Fruit fly (Drosophila melanogaster) whole organism, embryonic: Measurements from ENCODE around the gene mol.

Source experiments
- Atf-2 ChIP-seq: fragments of 200-800 bp; sonication (Bioruptor generic); optimal IDR thresholded peaks from 2 replicates; lab custom pipeline; 2016; ENCODE audit warnings: missing biosample characterization, missing genetic modification characterization
- Awh ChIP-seq: fragments of 200-800 bp; sonication (Bioruptor generic); IDR thresholded peaks from 2 replicates; pipeline ENCODE4, ENCODE4 v1.3.6; 2022; ENCODE audit warnings: missing biosample characterization, missing genetic modification characterization
- CG11695 ChIP-seq: fragments of 200-800 bp; sonication (Bioruptor generic); IDR thresholded peaks from 3 replicates; pipeline ENCODE4 v1.3.6; 2022; ENCODE audit warnings: missing biosample characterization, missing genetic modification characterization
- CG12299 ChIP-seq: fragments of 200-800 bp; sonication (Bioruptor generic); optimal IDR thresholded peaks from 2 replicates; lab custom pipeline; 2018; ENCODE audit warnings: missing biosample characterization, mild to moderate bottlenecking, missing genetic modification characterization
- CG14965 ChIP-seq: fragments of 200-800 bp; sonication (Bioruptor generic); optimal IDR thresholded peaks from 2 replicates; lab custom pipeline; 2016; ENCODE audit warnings: missing biosample characterization, missing genetic modification characterization, borderline replicate concordance
- CG15011 ChIP-seq: fragments of 200-800 bp; sonication (Bioruptor generic); optimal IDR thresholded peaks from 3 replicates; lab custom pipeline; 2018; ENCODE audit warnings: missing biosample characterization, mild to moderate bottlenecking, missing genetic modification characterization
- CG17361 ChIP-seq: fragments of 200-800 bp; sonication (Bioruptor generic); IDR thresholded peaks from 3 replicates; pipeline ENCODE4 v1.3.6; 2022; ENCODE audit warnings: missing biosample characterization, missing genetic modification characterization
- CG17802 ChIP-seq: fragments of 200-800 bp; sonication (Bioruptor generic); optimal IDR thresholded peaks from 2 replicates; lab custom pipeline; 2018; ENCODE audit warnings: missing biosample characterization, mild to moderate bottlenecking, missing genetic modification characterization, moderate library complexity
- CG17829 ChIP-seq: fragments of 200-800 bp; optimal IDR thresholded peaks from 2 replicates; lab custom pipeline; 2019; ENCODE audit warnings: missing biosample characterization, mild to moderate bottlenecking, missing genetic modification characterization, moderate library complexity
- CG2678 ChIP-seq: fragments of 200-800 bp; sonication (Bioruptor generic); optimal IDR thresholded peaks from 3 replicates; lab custom pipeline; 2019; ENCODE audit warnings: missing biosample characterization, mild to moderate bottlenecking, missing genetic modification characterization, moderate library complexity
- CG3847 ChIP-seq: fragments of 200-800 bp; sonication (Bioruptor generic); IDR thresholded peaks from 2 replicates; pipeline ENCODE4 v1.3.6; 2022; ENCODE audit warnings: missing biosample characterization, missing genetic modification characterization
- CG4404 ChIP-seq: fragments of 200-800 bp; sonication (Bioruptor generic); IDR thresholded peaks from 2 replicates; pipeline ENCODE4 v1.3.6; 2022; ENCODE audit warnings: missing biosample characterization, missing genetic modification characterization
- CG4854 ChIP-seq: fragments of 200-800 bp; sonication (Bioruptor generic); optimal IDR thresholded peaks from 2 replicates; lab custom pipeline; 2016; ENCODE audit warnings: missing biosample characterization, missing genetic modification characterization, inconsistent platforms
- CG6683 ChIP-seq: fragments of 200-800 bp; sonication (Bioruptor generic); optimal IDR thresholded peaks from 2 replicates; lab custom pipeline; 2017; ENCODE audit warnings: missing biosample characterization, mild to moderate bottlenecking, missing genetic modification characterization, missing genetic modification reagents
- CG7372 ChIP-seq: fragments of 200-800 bp; sonication (Bioruptor generic); IDR thresholded peaks from 2 replicates; pipeline ENCODE4 v1.3.6; 2022; ENCODE audit warnings: missing biosample characterization, missing genetic modification characterization
- CkIIα-i1 ChIP-seq: fragments of 200-800 bp; sonication (Bioruptor generic); IDR thresholded peaks from 2 replicates; pipeline ENCODE4 v1.3.6; 2022; ENCODE audit warnings: missing biosample characterization, missing genetic modification characterization
- CrebB ChIP-seq: fragments of 200-800 bp; sonication (Bioruptor generic); optimal IDR thresholded peaks from 3 replicates; lab custom pipeline; 2018; ENCODE audit warnings: missing biosample characterization, mild to moderate bottlenecking, missing genetic modification characterization
- Eip74EF ChIP-seq, 2 experiments: fragments of 200-800 bp in 1 of 2; fragments of >200 bp in 1 of 2; sonication (Bioruptor generic) in 1 of 2; optimal IDR thresholded peaks; 2 replicates each; lab custom pipeline; 2017 to 2019; ENCODE audit warnings: missing biosample characterization in 2 of 2, missing genetic modification characterization in 2 of 2, mild to moderate bottlenecking in 1 of 2, moderate library complexity in 1 of 2
- Ets65A ChIP-seq: fragments of 200-800 bp; sonication (Bioruptor generic); peaks from one replicate; lab custom pipeline; 2016; ENCODE audit warnings: missing biosample characterization, missing genetic modification characterization
- Ets97D ChIP-seq: fragments of 200-800 bp; sonication (Bioruptor generic); optimal IDR thresholded peaks from 3 replicates; lab custom pipeline; 2016; ENCODE audit warnings: missing biosample characterization, missing genetic modification characterization
- Lpt ChIP-seq: fragments of >200 bp; optimal IDR thresholded peaks from 2 replicates; lab custom pipeline; 2018; ENCODE audit warnings: missing biosample characterization, missing genetic modification characterization
- Mrtf ChIP-seq: fragments of 200-800 bp; sonication (Bioruptor generic); IDR thresholded peaks from 3 replicates; pipeline ENCODE4 v1.3.6; 2022; ENCODE audit warnings: missing biosample characterization, missing genetic modification characterization
- PHDP ChIP-seq: fragments of 200-800 bp; sonication (Bioruptor generic); optimal IDR thresholded peaks from 3 replicates; lab custom pipeline; 2018; ENCODE audit warnings: missing biosample characterization, mild to moderate bottlenecking, missing genetic modification characterization, moderate library complexity
- Ptx1 ChIP-seq: fragments of 200-800 bp; sonication (Bioruptor generic); IDR thresholded peaks from 2 replicates; pipeline ENCODE4 v1.3.6; 2022; ENCODE audit warnings: missing biosample characterization, missing genetic modification characterization
- Rfx ChIP-seq: fragments of 200-800 bp; sonication (Bioruptor generic); IDR thresholded peaks from 2 replicates; pipeline ENCODE4 v1.3.6; 2022; ENCODE audit warnings: missing biosample characterization, missing genetic modification characterization
- Side ChIP-seq: fragments of 200-800 bp; sonication (Bioruptor generic); optimal IDR thresholded peaks from 2 replicates; lab custom pipeline; 2016; ENCODE audit warnings: missing biosample characterization, missing genetic modification characterization
- Sox102F ChIP-seq: fragments of 200-800 bp; sonication (Bioruptor generic); optimal IDR thresholded peaks from 2 replicates; lab custom pipeline; 2018; ENCODE audit warnings: missing biosample characterization, mild to moderate bottlenecking, missing genetic modification characterization, moderate library complexity
- ab ChIP-seq: fragments of 200-800 bp; sonication (Bioruptor generic); optimal IDR thresholded peaks from 2 replicates; lab custom pipeline; 2016; ENCODE audit warnings: missing biosample characterization, missing genetic modification characterization
- chinmo ChIP-seq: fragments of 200-800 bp; sonication (Bioruptor generic); IDR thresholded peaks from 4 replicates; pipeline ENCODE4 v1.3.6; 2022; ENCODE audit warnings: missing biosample characterization, missing genetic modification characterization; ENCODE audit not compliant: partially characterized antibody
- emc ChIP-seq: fragments of 200-800 bp; sonication (Bioruptor generic); optimal IDR thresholded peaks from 2 replicates; lab custom pipeline; 2016; ENCODE audit warnings: missing biosample characterization, missing genetic modification characterization
- en ChIP-seq: fragments of 200-800 bp; sonication (Bioruptor generic); optimal IDR thresholded peaks from 2 replicates; lab custom pipeline; 2016; ENCODE audit warnings: missing biosample characterization, missing genetic modification characterization
- fd96Cb ChIP-seq: fragments of 200-800 bp; sonication (Bioruptor generic); optimal IDR thresholded peaks from 2 replicates; lab custom pipeline; 2018; ENCODE audit warnings: missing biosample characterization, mild to moderate bottlenecking, missing genetic modification characterization, moderate library complexity
- gem ChIP-seq: fragments of 200-800 bp; sonication (Bioruptor generic); optimal IDR thresholded peaks from 2 replicates; lab custom pipeline; 2019; ENCODE audit warnings: missing biosample characterization, mild to moderate bottlenecking, missing genetic modification characterization, moderate library complexity
- gsb ChIP-seq: fragments of 200-800 bp; sonication (Bioruptor generic); IDR thresholded peaks from 2 replicates; pipeline ENCODE4 v1.3.6; 2022; ENCODE audit warnings: missing biosample characterization, missing genetic modification characterization
- ham ChIP-seq: fragments of 200-800 bp; sonication (Bioruptor generic); IDR thresholded peaks from 2 replicates; pipeline ENCODE4 v1.3.6; 2022; ENCODE audit warnings: missing biosample characterization, missing genetic modification characterization
- ind ChIP-seq: fragments of 200-800 bp; sonication (Bioruptor generic); optimal IDR thresholded peaks from 3 replicates; lab custom pipeline; 2016; ENCODE audit warnings: missing biosample characterization, missing genetic modification characterization
- jigr1 ChIP-seq: fragments of 200-800 bp; sonication (Bioruptor generic); IDR thresholded peaks from 3 replicates; pipeline ENCODE4 v1.3.6; 2022; ENCODE audit warnings: missing biosample characterization, missing genetic modification characterization
- ken ChIP-seq: fragments of 200-800 bp; sonication (Bioruptor generic); IDR thresholded peaks from 3 replicates; pipeline ENCODE4 v1.3.6; 2022; ENCODE audit warnings: missing biosample characterization, missing genetic modification characterization
- phol ChIP-seq: fragments of 200-800 bp; sonication (Bioruptor generic); optimal IDR thresholded peaks from 3 replicates; lab custom pipeline; 2018; ENCODE audit warnings: missing biosample characterization, mild to moderate bottlenecking, missing genetic modification characterization, moderate library complexity
- pum ChIP-seq: fragments of 200-800 bp; sonication (Bioruptor generic); optimal IDR thresholded peaks from 2 replicates; lab custom pipeline; 2016; ENCODE audit warnings: missing biosample characterization, missing genetic modification characterization
- rib ChIP-seq: fragments of 200-800 bp; sonication (Bioruptor generic); IDR thresholded peaks from 2 replicates; pipeline ENCODE4 v1.3.6; 2022; ENCODE audit warnings: missing biosample characterization, missing genetic modification characterization
- sd ChIP-seq: fragments of 200-800 bp; sonication (Bioruptor generic); optimal IDR thresholded peaks from 3 replicates; lab custom pipeline; 2018; ENCODE audit warnings: missing biosample characterization, mild to moderate bottlenecking, missing genetic modification characterization, moderate library complexity
- slbo ChIP-seq: fragments of 200-800 bp; sonication (Bioruptor generic); IDR thresholded peaks from 2 replicates; pipeline ENCODE4 v1.3.6; 2022; ENCODE audit warnings: missing biosample characterization, missing genetic modification characterization
- tna ChIP-seq: fragments of 200-800 bp; sonication (Bioruptor generic); IDR thresholded peaks from 2 replicates; pipeline ENCODE4 v1.3.6; 2022; ENCODE audit warnings: missing biosample characterization, missing genetic modification characterization; ENCODE audit not compliant: partially characterized antibody
- vvl ChIP-seq: fragments of 200-800 bp; sonication (Bioruptor generic); IDR thresholded peaks from 2 replicates; pipeline ENCODE4 v1.3.6; 2022; ENCODE audit warnings: missing biosample characterization, missing genetic modification characterization
- wor ChIP-seq: fragments of 200-800 bp; sonication (Bioruptor generic); IDR thresholded peaks from 2 replicates; pipeline ENCODE4 v1.3.6; 2022; ENCODE audit warnings: missing biosample characterization, missing genetic modification characterization
- zfh2 ChIP-seq: fragments of 200-800 bp; sonication (Bioruptor generic); optimal IDR thresholded peaks from 2 replicates; lab custom pipeline; 2016; ENCODE audit warnings: missing biosample characterization, missing genetic modification characterization

The mol gene

DNA sequence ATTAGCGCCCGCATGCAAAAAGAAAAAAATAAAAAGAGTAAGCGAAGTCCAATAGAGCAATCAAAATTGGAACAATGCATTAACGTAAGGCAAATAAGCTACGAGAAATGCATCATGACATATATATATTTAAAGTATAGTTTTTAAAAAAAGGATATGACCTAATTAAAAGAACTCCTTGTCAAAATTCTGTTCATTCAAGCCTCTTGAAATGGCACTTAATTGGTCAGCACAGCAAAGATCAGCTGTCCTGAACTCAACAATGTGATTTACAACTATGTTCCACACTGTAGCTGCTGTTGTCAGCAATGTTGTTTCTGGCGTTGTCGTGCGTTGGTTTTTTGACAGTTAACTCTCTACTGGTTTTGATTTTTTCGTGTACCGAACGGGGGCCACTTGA, 4.5 kb upstream of the mol start (continued):
- TF ChIP-seq CG11695 (GFP tag; lab: Robert Waterston, UW), result peak; percentile 74
- no peak for TF ChIP-seq ab (GFP tag; lab: Kevin White, UChicago)
- TF ChIP-seq slbo, result peak; percentile 28; the same call in 1 of the 2 replicates
- peak; percentile 37 for TF ChIP-seq CG2678 (tag; lab: Kevin White, UChicago)
- peak; percentile 28; the same call in 1 of the 2 replicates for TF ChIP-seq Ptx1 (GFP tag; lab: Robert Waterston, UW)
- no peak for TF ChIP-seq CrebB (tag; lab: Kevin White, UChicago)
- TF ChIP-seq ind (GFP tag; lab: Kevin White, UChicago), result peak; percentile 12
- TF ChIP-seq tna, result no peak
- TF ChIP-seq CG17802 (tag; lab: Kevin White, UChicago), result no peak
- TF ChIP-seq gem (tag; lab: Kevin White, UChicago), result peak; percentile 20
- TF ChIP-seq pum (GFP tag; lab: Kevin White, UChicago), result no peak
- peak; percentile 8 for TF ChIP-seq Sox102F (GFP tag; lab: Kevin White, UChicago)
- no peak for TF ChIP-seq CG4854 (GFP tag; lab: Kevin White, UChicago)
- TF ChIP-seq Side (GFP tag; lab: Kevin White, UChicago), result no peak

DNA sequence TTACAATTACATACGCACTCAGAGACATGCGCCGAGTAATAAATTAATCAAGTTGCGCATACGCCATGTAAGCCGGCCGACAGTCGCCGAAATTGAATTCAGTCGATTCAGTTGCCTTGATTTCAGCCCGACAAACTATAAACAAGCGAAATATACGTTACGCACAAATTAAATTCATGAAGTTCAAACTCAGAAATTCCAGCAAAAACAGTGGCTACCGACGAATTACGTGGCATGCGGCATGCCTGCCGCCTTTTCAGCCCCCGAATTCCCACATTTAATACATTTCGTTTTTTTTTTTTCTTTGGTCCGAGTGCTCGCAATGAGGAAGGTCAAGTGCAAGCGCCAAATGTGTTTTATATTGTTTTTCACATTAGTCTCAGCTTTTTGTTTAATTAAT, 3.0 kb upstream of the mol start:
- peak; percentile 3 for TF ChIP-seq Ets65A (GFP tag; lab: Kevin White, UChicago)
- TF ChIP-seq CkIIα-i1 (GFP tag; lab: Robert Waterston, UW), result no peak
- TF ChIP-seq slbo, result no peak
- TF ChIP-seq en, result no peak
- TF ChIP-seq CG17361 (GFP tag; lab: Robert Waterston, UW), result no peak
- TF ChIP-seq rib (GFP tag; lab: Robert Waterston, UW), result 0 out of 2 replicates have a peak, but pooled peaks have one; percentile 18
- TF ChIP-seq vvl (GFP tag; lab: Robert Waterston, UW), result 0 out of 2 replicates have a peak, but pooled peaks have one; percentile 20
- TF ChIP-seq chinmo, result 0 out of 4 replicates have a peak, but pooled peaks have one; percentile 67
- no peak for TF ChIP-seq gsb (GFP tag; lab: Robert Waterston, UW)
- TF ChIP-seq sd (tag; lab: Kevin White, UChicago), result peak; percentile 78
- no peak for TF ChIP-seq PHDP (tag; lab: Kevin White, UChicago)
- TF ChIP-seq ham (GFP tag; lab: Robert Waterston, UW), result no peak
- TF ChIP-seq jigr1 (GFP tag; lab: Robert Waterston, UW), result no peak
- no peak for TF ChIP-seq CG3847 (GFP tag; lab: Robert Waterston, UW)
- 0 out of 2 replicates have a peak, but pooled peaks have one; percentile 15 for TF ChIP-seq CG7372 (GFP tag; lab: Robert Waterston, UW)

DNA sequence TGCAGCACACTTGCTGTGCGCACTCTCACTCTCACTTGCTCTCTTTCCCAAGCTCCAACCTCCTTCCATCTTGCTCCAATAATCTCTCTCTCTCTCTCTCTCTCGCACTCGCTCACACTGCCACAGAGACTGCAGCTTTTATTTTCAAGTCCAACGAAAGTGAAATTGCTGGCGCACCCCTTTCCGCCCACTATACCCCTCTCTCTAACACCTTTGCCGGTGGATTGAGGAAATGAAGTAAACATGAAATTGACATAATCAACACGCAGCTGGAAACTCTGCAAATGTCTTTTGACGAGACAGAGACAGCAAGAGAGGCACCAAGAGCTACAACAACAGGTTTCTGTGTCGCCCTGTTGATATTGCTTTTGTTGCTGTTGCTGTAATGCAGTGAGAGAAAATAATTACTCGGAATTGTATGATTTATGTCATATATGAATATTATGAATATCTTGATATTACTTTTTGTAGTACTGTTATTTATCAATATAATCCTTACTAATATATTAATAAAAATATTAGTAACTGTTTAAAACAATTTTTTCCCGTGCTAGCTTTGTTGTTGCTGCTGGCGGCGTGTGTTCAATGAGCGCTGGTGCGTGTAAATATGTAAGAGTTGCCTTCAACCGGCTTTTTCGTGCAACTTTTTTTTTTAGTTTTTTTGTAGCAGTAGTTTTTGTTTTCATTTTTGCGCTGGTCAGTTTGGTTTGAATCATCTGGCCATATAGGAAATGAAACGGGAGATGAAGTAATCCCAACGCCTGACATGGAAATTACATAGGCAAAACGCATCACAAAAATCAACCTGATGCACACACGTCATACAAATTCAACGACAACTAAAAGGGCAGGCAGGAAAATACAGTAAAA, 1.5 kb downstream of the mol start:
- peak; percentile 95 for TF ChIP-seq phol
- TF ChIP-seq zfh2, result no peak
- no peak for TF ChIP-seq emc (GFP tag; lab: Kevin White, UChicago)
- TF ChIP-seq Eip74EF (GFP tag; optimal IDR thresholded peaks at IDR 0.05; lab: Kevin White, UChicago), result peak in 1 of 2 experiments; percentile 93
- TF ChIP-seq CG17829 (tag; lab: Kevin White, UChicago), result peak; percentile 95
- peak; percentile 78 for TF ChIP-seq Rfx (GFP tag; lab: Robert Waterston, UW)
- peak; percentile 95 for TF ChIP-seq fd96Cb
- TF ChIP-seq Mrtf (GFP tag; lab: Robert Waterston, UW), result peak; percentile 82
- TF ChIP-seq Lpt, result no peak
- TF ChIP-seq wor (GFP tag; lab: Robert Waterston, UW), result peak; percentile 94
- TF ChIP-seq CG15011 (GFP tag; lab: Kevin White, UChicago), result peak; percentile 74
- TF ChIP-seq Ets97D, result no peak
- peak; percentile 82 for TF ChIP-seq CG12299 (tag; lab: Kevin White, UChicago)
- peak; percentile 80 for TF ChIP-seq ken
- TF ChIP-seq Atf-2 (GFP tag; lab: Kevin White, UChicago), result peak; percentile 38
- TF ChIP-seq pum (GFP tag; lab: Kevin White, UChicago), result peak; percentile 3
- TF ChIP-seq sd (tag; lab: Kevin White, UChicago), result peak; percentile 84
- TF ChIP-seq CG7372 (GFP tag; lab: Robert Waterston, UW), result peak; percentile 90
- no peak for TF ChIP-seq CG14965
- peak; percentile 72 for TF ChIP-seq CG4404 (GFP tag; lab: Robert Waterston, UW)
- peak; percentile 94 for TF ChIP-seq Awh (GFP tag; lab: Robert Waterston, UW)
- peak; percentile 84 for TF ChIP-seq CG6683 (GFP tag; lab: Kevin White, UChicago)
